Fruit fly (Drosophila melanogaster) whole organism, prepupa: ENCODE results near the gene dati.

Source experiments
- CG10669 ChIP-seq: fragments of 200-800 bp; sonication (Bioruptor generic); optimal IDR thresholded peaks from 3 replicates; lab custom pipeline; 2018; ENCODE audit warnings: missing biosample characterization, mild to moderate bottlenecking, missing genetic modification characterization, moderate library complexity
- CG11294 ChIP-seq: fragments of 200-800 bp; sonication (Bioruptor generic); IDR thresholded peaks from 2 replicates; pipeline ENCODE4 v1.3.6; 2022; ENCODE audit warnings: missing biosample characterization, missing genetic modification characterization
- CG3919 ChIP-seq: fragments of 200-800 bp; sonication (Bioruptor generic); optimal IDR thresholded peaks from 3 replicates; lab custom pipeline; 2016; ENCODE audit warnings: missing biosample characterization, missing genetic modification characterization
- CG8119 ChIP-seq: fragments of 200-800 bp; sonication (Bioruptor generic); IDR thresholded peaks from 3 replicates; pipeline ENCODE4 v1.3.6; 2022; ENCODE audit warnings: missing biosample characterization, missing genetic modification characterization
- CG8632 ChIP-seq: fragments of 200-800 bp; sonication (Bioruptor generic); optimal IDR thresholded peaks from 3 replicates; lab custom pipeline; 2016; ENCODE audit warnings: missing biosample characterization, missing genetic modification characterization
- CG9139 ChIP-seq: fragments of 200-800 bp; sonication (Bioruptor generic); optimal IDR thresholded peaks from 3 replicates; lab custom pipeline; 2017; ENCODE audit warnings: missing biosample characterization, mild to moderate bottlenecking, missing genetic modification characterization
- Eip93F ChIP-seq: fragments of 200-800 bp; sonication (Bioruptor generic); optimal IDR thresholded peaks from 2 replicates; lab custom pipeline; 2016; ENCODE audit warnings: missing biosample characterization, mild to moderate bottlenecking, missing genetic modification characterization
- Gug ChIP-seq: fragments of 200-800 bp; sonication (Bioruptor generic); IDR thresholded peaks from 2 replicates; pipeline ENCODE4 v1.3.6; 2022; ENCODE audit warnings: missing biosample characterization, missing genetic modification characterization
- Lpt ChIP-seq: fragments of 200-800 bp; sonication (Bioruptor generic); optimal IDR thresholded peaks from 3 replicates; lab custom pipeline; 2016; ENCODE audit warnings: missing biosample characterization, missing genetic modification characterization
- dsx ChIP-seq: fragments of 200-800 bp; optimal IDR thresholded peaks from 3 replicates; lab custom pipeline; 2019; ENCODE audit warnings: missing biosample characterization, mild to moderate bottlenecking, missing genetic modification characterization, moderate library complexity; ENCODE audit not compliant: poor library complexity, severe bottlenecking
- salr ChIP-seq, 2 experiments: fragments of 200-800 bp; sonication (Bioruptor generic); optimal IDR thresholded peaks; 3 replicates each; lab custom pipeline; 2016 to 2018; ENCODE audit warnings: missing biosample characterization in 2 of 2, missing genetic modification characterization in 2 of 2, mild to moderate bottlenecking in 1 of 2

dm6 chr4:395505-395868 lies at the start of gene dati:
- TF ChIP-seq Eip93F (GFP tag; lab: Kevin White, UChicago): no peak
- TF ChIP-seq CG8632 (GFP tag; lab: Kevin White, UChicago): no peak
- no peak for TF ChIP-seq CG10669 (GFP tag; lab: Kevin White, UChicago)
- no peak for TF ChIP-seq Lpt (GFP tag; lab: Kevin White, UChicago)
- no peak for TF ChIP-seq salr (GFP tag; optimal IDR thresholded peaks at IDR 0.05; lab: Kevin White, UChicago)
- no peak for TF ChIP-seq CG3919 (GFP tag; lab: Kevin White, UChicago)
- TF ChIP-seq Gug: no peak
- TF ChIP-seq CG8119 (GFP tag; lab: Robert Waterston, UW): no peak
- TF ChIP-seq CG9139 (GFP tag; lab: Kevin White, UChicago): no peak
- TF ChIP-seq dsx: no peak
- TF ChIP-seq CG11294 (GFP tag; lab: Robert Waterston, UW): no peak
